Worm (Caenorhabditis elegans) whole organism, midembryonic: ENCODE data around the gene F21C10.5.

Experiments used
- T22C8.4 ChIP-seq: fragments of 200-800 bp; sonication (Bioruptor generic); IDR thresholded peaks from 2 replicates; pipeline ENCODE4 v1.3.6; 2022; ENCODE audit warnings: missing genetic modification characterization, missing compliant biosample characterization
- cog-1 ChIP-seq: sonication (generic microtip); optimal IDR thresholded peaks from 2 replicates; lab custom pipeline; 2016; ENCODE audit warnings: missing genetic modification characterization, missing compliant biosample characterization
- flt-1 ChIP-seq: fragments of 200-800 bp; sonication (Bioruptor generic); IDR thresholded peaks from 2 replicates; pipeline ENCODE4 v1.3.6; 2022; ENCODE audit warnings: missing genetic modification characterization, missing compliant biosample characterization
- klf-2 ChIP-seq: fragments of 200-800 bp; sonication (Bioruptor generic); conservative IDR thresholded peaks from 2 replicates; pipeline ENCODE4 v1.3.6; 2022; ENCODE audit warnings: missing genetic modification reagents, missing genetic modification characterization, missing compliant biosample characterization
- med-1 ChIP-seq: sonication (generic microtip); optimal IDR thresholded peaks from 2 replicates; lab custom pipeline; 2017; ENCODE audit warnings: missing genetic modification characterization, mild to moderate bottlenecking, missing compliant biosample characterization, antibody characterized with exemption, missing genetic modification reagents; ENCODE audit not compliant: insufficient read depth
- ref-1 ChIP-seq: fragments of 200-800 bp; sonication (Bioruptor generic); conservative IDR thresholded peaks from 2 replicates; pipeline ENCODE4 v1.3.6; 2022; ENCODE audit warnings: missing genetic modification reagents, missing genetic modification characterization, missing compliant biosample characterization
- tab-1 ChIP-seq: fragments of 200-800 bp; sonication (Bioruptor generic); IDR thresholded peaks from 2 replicates; pipeline ENCODE4 v1.3.6; 2022; ENCODE audit warnings: missing genetic modification characterization, missing compliant biosample characterization
- ztf-23 ChIP-seq: fragments of 200-800 bp; sonication (Bioruptor generic); IDR thresholded peaks from 2 replicates; pipeline ENCODE4 v1.3.6; 2022; ENCODE audit warnings: missing genetic modification reagents, missing genetic modification characterization, missing compliant biosample characterization
- ztf-29 ChIP-seq: fragments of 200-800 bp; sonication (Bioruptor generic); IDR thresholded peaks from 2 replicates; pipeline ENCODE4 v1.3.6; 2022; ENCODE audit warnings: missing genetic modification reagents, missing genetic modification characterization, missing compliant biosample characterization

F21C10.5 gene

ce11 chrV:9148151-9148550, 22.7 kb downstream of the F21C10.5 start:
- TF ChIP-seq T22C8.4 (GFP tag; lab: Robert Waterston, UW) (no peak), ztf-23 (GFP tag; lab: Robert Waterston, UW) (no peak), tab-1 (no peak), ref-1 (no peak), klf-2 (GFP tag; lab: Robert Waterston, UW) (no peak), med-1 (GFP tag; lab: Kevin White, UChicago) (no peak), flt-1 (GFP tag; lab: Robert Waterston, UW) (no peak)

DNA sequence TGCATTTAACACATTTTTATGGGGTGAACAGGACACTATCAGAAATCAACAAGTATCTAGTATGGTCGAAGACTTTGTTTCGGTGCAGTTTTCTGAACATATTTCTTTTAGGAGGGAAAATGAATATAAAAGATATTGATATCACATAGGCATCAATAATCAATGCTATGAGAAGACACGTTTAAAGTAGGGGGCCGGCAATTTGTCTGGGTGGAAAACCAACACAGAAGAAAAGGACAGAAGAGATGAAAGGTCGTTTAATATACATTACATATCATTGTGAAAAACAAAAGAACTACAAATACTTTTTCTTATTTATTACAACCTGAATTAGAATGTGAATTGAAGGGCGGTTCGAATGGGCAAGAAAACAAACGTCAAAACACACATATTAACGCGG, 26.9 kb downstream of the F21C10.5 start:
- TF ChIP-seq tab-1 (no peak), ztf-29 (no peak), cog-1 (no peak), flt-1 (GFP tag; lab: Robert Waterston, UW) (no peak), ref-1 (no peak), ztf-23 (GFP tag; lab: Robert Waterston, UW) (no peak), T22C8.4 (GFP tag; lab: Robert Waterston, UW) (no peak), med-1 (GFP tag; lab: Kevin White, UChicago) (no peak), klf-2 (GFP tag; lab: Robert Waterston, UW) (no peak)

DNA sequence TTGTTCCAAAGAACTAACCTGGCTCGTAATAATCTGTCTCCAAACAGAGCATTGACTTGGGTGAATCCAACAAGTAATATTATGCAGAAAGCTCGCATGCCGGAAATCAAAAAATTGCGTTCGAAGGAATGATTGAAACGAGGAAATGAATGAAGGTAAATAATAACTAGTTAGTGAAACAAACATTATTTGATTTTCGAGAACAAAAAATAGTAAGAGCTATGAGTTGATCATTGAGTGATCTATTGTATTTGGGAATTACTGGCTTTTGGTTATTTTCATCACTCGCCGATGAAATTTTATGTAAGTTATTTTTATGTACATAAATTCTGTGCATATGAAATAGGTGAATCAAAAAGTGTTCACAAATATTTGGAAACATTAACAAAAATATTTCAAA, 29.3 kb downstream of the F21C10.5 start, which contains the start of gene B0222.5:
B0222.5 (minus strand) TSS at position 101 of the 400 bp plus-strand sequence.
- no peak for TF ChIP-seq T22C8.4 (GFP tag; lab: Robert Waterston, UW)
- no peak for TF ChIP-seq ztf-23 (GFP tag; lab: Robert Waterston, UW)
- no peak for TF ChIP-seq ztf-29
- no peak for TF ChIP-seq cog-1
- no peak for TF ChIP-seq klf-2 (GFP tag; lab: Robert Waterston, UW)
- TF ChIP-seq tab-1 = no peak
- no peak for TF ChIP-seq med-1 (GFP tag; lab: Kevin White, UChicago)
- TF ChIP-seq ref-1 = no peak
- no peak for TF ChIP-seq flt-1 (GFP tag; lab: Robert Waterston, UW)

DNA sequence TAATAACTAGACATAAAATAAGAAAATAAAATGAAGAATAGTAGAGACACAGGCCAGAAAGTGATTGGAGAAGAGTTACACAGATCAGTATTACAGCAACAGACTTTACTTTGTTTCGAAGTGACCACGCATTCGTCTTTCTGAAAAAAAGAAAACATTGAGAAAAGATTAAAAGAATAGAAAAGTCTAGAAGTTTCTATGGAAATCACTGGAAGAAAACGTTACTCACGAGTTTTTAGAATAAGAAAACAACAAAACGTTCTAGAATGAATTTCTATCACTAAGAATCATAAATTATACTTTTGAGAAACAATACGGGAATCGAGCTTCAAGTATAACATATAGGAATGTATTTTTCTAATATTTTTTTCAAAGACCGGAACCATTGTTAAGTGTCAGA, 30.2 kb downstream of the F21C10.5 start:
- TF ChIP-seq tab-1 (no peak), med-1 (GFP tag; lab: Kevin White, UChicago) (no peak), klf-2 (GFP tag; lab: Robert Waterston, UW) (no peak), ref-1 (no peak), cog-1 (no peak), T22C8.4 (GFP tag; lab: Robert Waterston, UW) (no peak), flt-1 (GFP tag; lab: Robert Waterston, UW) (no peak), ztf-23 (GFP tag; lab: Robert Waterston, UW) (no peak), ztf-29 (no peak)

- TF ChIP-seq T22C8.4 (GFP tag; lab: Robert Waterston, UW) = no peak
- no peak for TF ChIP-seq med-1 (GFP tag; lab: Kevin White, UChicago)
- TF ChIP-seq ref-1 = no peak
- TF ChIP-seq flt-1 (GFP tag; lab: Robert Waterston, UW) = no peak
- TF ChIP-seq klf-2 (GFP tag; lab: Robert Waterston, UW) = no peak
- TF ChIP-seq ztf-23 (GFP tag; lab: Robert Waterston, UW) = no peak
Observed at ce11 chrV:9156679-9157078, 31.2 kb downstream of the F21C10.5 start, which contains the start of gene B0222.15. Gene B0222.15 (minus strand): TSS chrV:9156779.

- no peak for TF ChIP-seq ztf-23 (GFP tag; lab: Robert Waterston, UW)
- TF ChIP-seq T22C8.4 (GFP tag; lab: Robert Waterston, UW) = no peak
- no peak for TF ChIP-seq ztf-29
- no peak for TF ChIP-seq ref-1
- TF ChIP-seq cog-1 = no peak
- TF ChIP-seq flt-1 (GFP tag; lab: Robert Waterston, UW) = no peak
- TF ChIP-seq med-1 (GFP tag; lab: Kevin White, UChicago) = no peak
- TF ChIP-seq klf-2 (GFP tag; lab: Robert Waterston, UW) = no peak
- TF ChIP-seq tab-1 = no peak
Observed at ce11 chrV:9157597-9157996, 32.2 kb downstream of the F21C10.5 start.

DNA sequence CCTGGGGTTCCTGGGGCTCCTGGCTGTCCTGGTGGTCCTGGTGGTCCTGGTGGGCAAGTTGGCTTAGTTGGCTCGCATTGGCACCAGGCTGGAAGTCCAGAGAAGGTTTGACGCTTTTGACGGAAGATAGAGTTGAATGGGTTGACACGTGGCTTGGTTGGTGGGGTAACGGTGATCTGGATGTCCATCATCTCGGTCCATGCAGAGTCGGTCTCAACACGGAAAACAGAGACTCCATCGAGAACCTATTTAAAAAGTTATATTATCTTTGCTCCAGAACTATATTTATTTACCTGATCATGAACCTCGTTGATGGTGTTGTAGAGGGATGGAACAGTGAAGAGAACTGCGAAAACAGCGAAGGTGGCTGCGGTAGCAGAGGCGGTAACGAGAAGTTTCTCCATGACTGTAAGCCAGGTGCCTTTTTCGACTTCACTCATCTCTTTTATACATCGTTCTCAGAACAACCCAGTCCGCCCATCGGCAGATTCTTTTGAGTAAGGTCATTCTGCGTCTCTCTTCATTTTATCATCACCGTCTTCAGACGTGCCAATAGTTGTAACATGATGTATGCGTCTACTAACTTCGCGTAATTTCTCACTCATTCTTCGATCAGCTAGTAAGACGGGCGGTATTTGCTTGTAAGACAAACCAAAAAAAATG, 34.9 kb downstream of the F21C10.5 start, which contains the start of gene col-144:
col-144 (minus strand) TSS at position 419 of the 663 bp plus-strand sequence.
- TF ChIP-seq ztf-23 (GFP tag; lab: Robert Waterston, UW) (no peak), ztf-29 (no peak), cog-1 (no peak), tab-1 (no peak), med-1 (GFP tag; lab: Kevin White, UChicago) (no peak), flt-1 (GFP tag; lab: Robert Waterston, UW) (no peak), klf-2 (GFP tag; lab: Robert Waterston, UW) (no peak), ref-1 (no peak)

DNA sequence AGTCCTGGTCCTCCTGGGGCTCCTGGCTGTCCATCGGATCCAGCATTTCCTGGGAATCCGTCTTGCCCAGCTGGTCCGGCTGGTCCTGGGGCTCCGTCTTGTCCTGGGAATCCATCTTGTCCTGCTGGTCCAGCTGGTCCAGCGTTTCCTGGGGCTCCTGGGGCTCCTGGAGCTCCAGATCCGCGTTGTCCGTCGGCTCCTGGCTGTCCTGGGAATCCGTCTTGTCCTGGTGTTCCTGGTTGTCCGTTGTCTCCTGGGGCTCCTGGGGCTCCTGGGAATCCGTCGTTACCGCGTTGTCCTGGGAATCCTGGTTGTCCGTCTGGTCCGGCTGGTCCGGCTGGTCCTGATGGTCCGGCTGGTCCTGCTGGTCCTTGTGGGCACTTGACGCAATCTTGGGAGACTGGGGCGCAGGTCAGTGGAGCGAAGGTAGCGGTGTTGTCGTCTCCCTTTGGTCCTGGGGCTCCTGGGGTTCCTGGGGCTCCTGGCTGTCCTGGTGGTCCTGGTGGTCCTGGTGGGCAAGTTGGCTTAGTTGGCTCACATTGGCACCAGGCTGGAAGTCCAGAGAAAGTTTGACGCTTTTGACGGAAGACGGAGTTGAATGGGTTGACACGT, 36.8 kb downstream of the F21C10.5 start:
- TF ChIP-seq tab-1 (no peak), ztf-23 (GFP tag; lab: Robert Waterston, UW) (no peak), ref-1 (no peak), T22C8.4 (GFP tag; lab: Robert Waterston, UW) (no peak), flt-1 (GFP tag; lab: Robert Waterston, UW) (no peak), cog-1 (no peak), klf-2 (GFP tag; lab: Robert Waterston, UW) (no peak), ztf-29 (no peak), med-1 (GFP tag; lab: Kevin White, UChicago) (no peak)

DNA sequence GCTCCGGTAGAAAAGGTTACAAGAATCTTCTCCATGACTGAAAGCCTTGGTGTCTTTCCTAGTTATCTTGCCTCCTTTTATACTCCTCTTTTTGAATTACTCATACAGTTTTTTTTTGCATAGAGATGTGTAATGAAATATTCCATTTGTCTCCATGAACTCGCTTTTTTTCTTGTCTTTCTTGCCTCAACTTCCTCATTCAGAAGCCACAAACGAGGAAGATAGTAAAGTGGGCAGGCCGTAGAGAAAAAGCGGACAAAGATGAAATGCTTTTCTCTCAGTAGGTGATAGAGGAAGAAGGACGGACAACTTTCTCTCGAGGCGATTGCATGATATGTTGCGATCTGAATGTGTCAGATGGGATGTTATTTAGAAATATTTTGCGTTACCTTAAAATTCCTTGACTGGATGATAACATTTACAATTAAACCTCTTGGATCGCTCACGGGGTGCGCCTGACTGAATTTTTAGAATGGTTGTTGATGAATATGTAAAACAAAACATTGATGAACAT, 37.6 kb downstream of the F21C10.5 start, which contains the start of gene col-145:
col-145 (minus strand) TSS at position 51 of the 514 bp plus-strand sequence.
- TF ChIP-seq flt-1 (GFP tag; lab: Robert Waterston, UW) = no peak
- no peak for TF ChIP-seq klf-2 (GFP tag; lab: Robert Waterston, UW)
- TF ChIP-seq tab-1 = no peak
- TF ChIP-seq ztf-29 = no peak
- TF ChIP-seq med-1 (GFP tag; lab: Kevin White, UChicago) = no peak
- TF ChIP-seq ref-1 = no peak
- no peak for TF ChIP-seq T22C8.4 (GFP tag; lab: Robert Waterston, UW)
